Worm (Caenorhabditis elegans): ENCODE data around the gene F16F9.4.

The F16F9.4 gene

DNA sequence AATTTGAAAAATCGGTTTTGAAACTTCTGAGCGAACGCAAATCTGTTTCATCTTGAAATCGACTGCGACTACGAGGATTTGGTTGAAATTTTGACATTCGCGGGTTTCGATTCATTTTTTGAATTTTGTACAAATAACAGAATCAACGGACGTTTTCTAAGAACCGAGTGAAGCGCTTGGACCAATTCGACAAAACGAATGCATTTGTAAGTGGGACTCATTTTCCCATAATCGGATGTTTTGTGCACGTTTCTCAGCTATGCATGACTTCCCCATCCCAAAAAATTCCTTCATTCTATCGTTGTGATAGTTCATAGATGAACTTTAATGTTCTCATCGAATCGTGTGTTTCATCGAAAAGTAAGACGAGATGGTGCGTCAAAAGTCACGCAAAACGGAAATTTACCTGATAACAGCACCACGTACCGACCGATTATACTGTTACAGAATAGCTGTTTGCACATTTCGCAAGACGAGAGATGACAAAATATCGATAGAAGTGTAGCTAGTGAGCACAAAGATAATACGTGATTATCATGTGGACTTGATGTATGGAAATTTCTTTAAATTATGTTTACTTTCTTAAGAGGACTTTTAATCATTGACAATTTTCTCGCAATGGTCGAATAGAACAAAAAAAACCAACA is 7.1 kb upstream of the F16F9.4 start, which contains the start of gene mec-10:
Gene mec-10 (minus strand): TSS at position 189 of the 647 bp plus-strand sequence.
- TF ChIP-seq klf-2 (GFP tag; conservative IDR thresholded peaks at IDR 0.05), result no peak
- TF ChIP-seq cog-1 (tag; optimal IDR thresholded peaks at IDR 0.05), result no peak
- TF ChIP-seq T22C8.4 (GFP tag; IDR thresholded peaks at IDR 0.05), result no peak
- no peak for TF ChIP-seq flt-1 (GFP tag; IDR thresholded peaks at IDR 0.05)
- TF ChIP-seq med-1 (GFP tag; optimal IDR thresholded peaks at IDR 0.05; ENCODE audit: insufficient read depth), result no peak
- no peak for TF ChIP-seq ztf-23 (GFP tag; IDR thresholded peaks at IDR 0.05)
- no peak for TF ChIP-seq tab-1 (GFP tag; IDR thresholded peaks at IDR 0.05)
- no peak for TF ChIP-seq ref-1 (GFP tag; conservative IDR thresholded peaks at IDR 0.05)
- TF ChIP-seq ztf-29 (GFP tag; IDR thresholded peaks at IDR 0.05), result no peak

ce11 chrX:8463889-8464444 is 807 bp upstream of the F16F9.4 start:
- TF ChIP-seq ref-1 (GFP tag; conservative IDR thresholded peaks at IDR 0.05) (no peak), ztf-29 (GFP tag; IDR thresholded peaks at IDR 0.05) (no peak), cog-1 (tag; optimal IDR thresholded peaks at IDR 0.05) (no peak), flt-1 (GFP tag; IDR thresholded peaks at IDR 0.05) (no peak), T22C8.4 (GFP tag; IDR thresholded peaks at IDR 0.05) (no peak), med-1 (GFP tag; optimal IDR thresholded peaks at IDR 0.05; ENCODE audit: insufficient read depth) (no peak), tab-1 (GFP tag; IDR thresholded peaks at IDR 0.05) (no peak), ztf-23 (GFP tag; IDR thresholded peaks at IDR 0.05) (no peak), klf-2 (GFP tag; conservative IDR thresholded peaks at IDR 0.05) (no peak)

ce11 chrX:8460958-8461357 is 2.2 kb downstream of the F16F9.4 start:
- TF ChIP-seq ztf-29 (GFP tag; IDR thresholded peaks at IDR 0.05), result no peak
- TF ChIP-seq klf-2 (GFP tag; conservative IDR thresholded peaks at IDR 0.05), result no peak
- no peak for TF ChIP-seq med-1 (GFP tag; optimal IDR thresholded peaks at IDR 0.05; ENCODE audit: insufficient read depth)
- no peak for TF ChIP-seq ztf-23 (GFP tag; IDR thresholded peaks at IDR 0.05)
- no peak for TF ChIP-seq tab-1 (GFP tag; IDR thresholded peaks at IDR 0.05)
- no peak for TF ChIP-seq cog-1 (tag; optimal IDR thresholded peaks at IDR 0.05)
- no peak for TF ChIP-seq ref-1 (GFP tag; conservative IDR thresholded peaks at IDR 0.05)
- TF ChIP-seq T22C8.4 (GFP tag; IDR thresholded peaks at IDR 0.05), result no peak
- TF ChIP-seq flt-1 (GFP tag; IDR thresholded peaks at IDR 0.05), result no peak

ce11 chrX:8459789-8460188 is 3.4 kb downstream of the F16F9.4 start:
- TF ChIP-seq cog-1 (tag; optimal IDR thresholded peaks at IDR 0.05) (no peak), ztf-29 (GFP tag; IDR thresholded peaks at IDR 0.05) (no peak), tab-1 (GFP tag; IDR thresholded peaks at IDR 0.05) (no peak), ztf-23 (GFP tag; IDR thresholded peaks at IDR 0.05) (no peak), flt-1 (GFP tag; IDR thresholded peaks at IDR 0.05) (no peak), ref-1 (GFP tag; conservative IDR thresholded peaks at IDR 0.05) (no peak), T22C8.4 (GFP tag; IDR thresholded peaks at IDR 0.05) (no peak), med-1 (GFP tag; optimal IDR thresholded peaks at IDR 0.05; ENCODE audit: insufficient read depth) (no peak)

DNA sequence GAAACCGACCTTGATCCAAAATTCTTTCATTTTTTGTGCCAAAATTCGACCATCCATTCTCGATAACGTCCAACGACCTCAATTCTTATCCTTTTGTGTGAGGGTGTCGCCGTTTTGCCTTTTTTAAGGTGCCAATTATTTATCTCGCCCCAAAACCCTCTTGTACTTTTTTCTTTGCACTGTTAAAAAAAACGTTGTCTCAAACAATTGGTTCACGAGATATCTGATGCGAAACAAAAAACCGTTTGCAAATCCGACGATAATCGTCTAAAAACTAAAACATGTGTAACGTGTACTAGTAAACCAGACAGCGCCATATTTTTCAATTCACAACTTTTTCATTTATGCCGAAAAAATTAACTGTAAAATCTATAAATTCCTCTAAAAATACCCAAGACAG is 5.8 kb downstream of the F16F9.4 start, which contains the start of gene F16F9.3:
Gene F16F9.3 (plus strand): TSS at position 301 of the 400 bp plus-strand sequence.
- TF ChIP-seq ztf-29 (GFP tag; IDR thresholded peaks at IDR 0.05) (no peak), ref-1 (GFP tag; conservative IDR thresholded peaks at IDR 0.05) (no peak), flt-1 (GFP tag; IDR thresholded peaks at IDR 0.05) (no peak), cog-1 (tag; optimal IDR thresholded peaks at IDR 0.05) (no peak), T22C8.4 (GFP tag; IDR thresholded peaks at IDR 0.05) (no peak), tab-1 (GFP tag; IDR thresholded peaks at IDR 0.05) (no peak), med-1 (GFP tag; optimal IDR thresholded peaks at IDR 0.05; ENCODE audit: insufficient read depth) (no peak), ztf-23 (GFP tag; IDR thresholded peaks at IDR 0.05) (no peak)

DNA sequence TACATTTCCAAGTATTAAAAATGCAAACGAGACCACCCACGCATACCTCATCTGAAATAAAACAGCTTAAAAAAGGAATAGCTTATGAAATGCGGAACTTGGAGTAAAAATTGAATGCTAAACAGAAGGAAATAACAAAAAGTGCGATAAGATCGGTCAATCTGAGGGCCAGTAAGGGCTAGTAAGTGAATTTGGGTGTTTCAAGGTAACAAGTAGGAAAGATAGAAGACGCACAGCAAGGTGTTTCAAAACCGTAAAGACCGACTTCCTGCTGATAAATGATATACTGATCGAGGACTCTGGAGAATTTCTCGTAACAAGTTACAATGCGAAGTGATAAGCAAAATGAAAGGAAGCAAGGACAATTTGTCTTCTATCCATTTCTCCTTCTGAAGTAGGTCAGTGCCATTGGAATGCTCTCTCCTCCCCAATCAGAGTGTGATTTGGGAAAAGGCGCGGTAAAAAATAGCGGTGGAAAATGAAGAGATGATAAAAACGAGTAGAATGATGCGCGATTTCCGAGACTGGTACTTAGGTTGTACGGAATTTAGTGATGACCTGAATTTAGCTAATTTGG is 7.5 kb downstream of the F16F9.4 start, which contains the start of gene dpy-6:
Gene dpy-6 (minus strand): TSS at position 51 of the 577 bp plus-strand sequence.
- TF ChIP-seq klf-2 (GFP tag; conservative IDR thresholded peaks at IDR 0.05) (no peak), ztf-29 (GFP tag; IDR thresholded peaks at IDR 0.05) (no peak), med-1 (GFP tag; optimal IDR thresholded peaks at IDR 0.05; ENCODE audit: insufficient read depth) (no peak), ztf-23 (GFP tag; IDR thresholded peaks at IDR 0.05) (no peak), tab-1 (GFP tag; IDR thresholded peaks at IDR 0.05) (no peak), flt-1 (GFP tag; IDR thresholded peaks at IDR 0.05) (no peak), T22C8.4 (GFP tag; IDR thresholded peaks at IDR 0.05) (no peak), cog-1 (tag; optimal IDR thresholded peaks at IDR 0.05) (no peak), ref-1 (GFP tag; conservative IDR thresholded peaks at IDR 0.05) (no peak)

ce11 chrX:8446108-8446507 is 17.1 kb downstream of the F16F9.4 start, which contains the start of gene F16F9.1:
TSS of gene F16F9.1 (plus strand) at chrX:8446408.
- no peak for TF ChIP-seq tab-1 (GFP tag; IDR thresholded peaks at IDR 0.05)
- TF ChIP-seq T22C8.4 (GFP tag; IDR thresholded peaks at IDR 0.05), result no peak
- no peak for TF ChIP-seq ref-1 (GFP tag; conservative IDR thresholded peaks at IDR 0.05)
- TF ChIP-seq cog-1 (tag; optimal IDR thresholded peaks at IDR 0.05), result no peak
- TF ChIP-seq ztf-29 (GFP tag; IDR thresholded peaks at IDR 0.05), result no peak
- no peak for TF ChIP-seq klf-2 (GFP tag; conservative IDR thresholded peaks at IDR 0.05)
- no peak for TF ChIP-seq ztf-23 (GFP tag; IDR thresholded peaks at IDR 0.05)
- no peak for TF ChIP-seq flt-1 (GFP tag; IDR thresholded peaks at IDR 0.05)
- TF ChIP-seq med-1 (GFP tag; optimal IDR thresholded peaks at IDR 0.05; ENCODE audit: insufficient read depth), result no peak

- TF ChIP-seq T22C8.4 (GFP tag; IDR thresholded peaks at IDR 0.05), result no peak
- TF ChIP-seq flt-1 (GFP tag; IDR thresholded peaks at IDR 0.05), result no peak
- no peak for TF ChIP-seq med-1 (GFP tag; optimal IDR thresholded peaks at IDR 0.05; ENCODE audit: insufficient read depth)
- no peak for TF ChIP-seq ztf-29 (GFP tag; IDR thresholded peaks at IDR 0.05)
- no peak for TF ChIP-seq tab-1 (GFP tag; IDR thresholded peaks at IDR 0.05)
- no peak for TF ChIP-seq cog-1 (tag; optimal IDR thresholded peaks at IDR 0.05)
Measured at ce11 chrX:8444922-8445321, 18.2 kb downstream of the F16F9.4 start.

Measured in whole organism, midembryonic.